Fruit fly (Drosophila melanogaster) whole organism, adult: ENCODE results near the gene CG15035.

Source experiments
- CG1620 ChIP-seq: fragments of 200-800 bp; sonication (Bioruptor generic); optimal IDR thresholded peaks from 2 replicates; lab custom pipeline; 2016; ENCODE audit warnings: missing biosample characterization, missing genetic modification characterization
- CG5204 ChIP-seq: fragments of 200-800 bp; sonication (Bioruptor generic); optimal IDR thresholded peaks from 2 replicates; lab custom pipeline; 2016; ENCODE audit warnings: missing biosample characterization, missing genetic modification characterization
- CG7045 ChIP-seq: fragments of 200-800 bp; sonication (Bioruptor generic); optimal IDR thresholded peaks from 2 replicates; lab custom pipeline; 2017; ENCODE audit warnings: missing biosample characterization, mild to moderate bottlenecking, missing genetic modification characterization
- CG7101 ChIP-seq: fragments of 200-800 bp; sonication (Bioruptor generic); optimal IDR thresholded peaks from 2 replicates; lab custom pipeline; 2018; ENCODE audit warnings: missing biosample characterization, mild to moderate bottlenecking, missing genetic modification characterization, moderate library complexity
- Clk ChIP-seq: fragments of 200-800 bp; sonication (Bioruptor generic); optimal IDR thresholded peaks from 2 replicates; lab custom pipeline; 2017; ENCODE audit warnings: missing biosample characterization, missing genetic modification characterization
- Crg-1 ChIP-seq: fragments of 200-800 bp; sonication (Bioruptor generic); optimal IDR thresholded peaks from 2 replicates; lab custom pipeline; 2016; ENCODE audit warnings: missing biosample characterization, missing genetic modification characterization
- Hr96 ChIP-seq: fragments of 200-800 bp; sonication (Bioruptor generic); optimal IDR thresholded peaks from 2 replicates; lab custom pipeline; 2016; ENCODE audit warnings: missing biosample characterization, missing genetic modification characterization
- Mnt ChIP-seq: fragments of 200-800 bp; sonication (Bioruptor generic); optimal IDR thresholded peaks from 2 replicates; lab custom pipeline; 2016; ENCODE audit warnings: missing biosample characterization, mild to moderate bottlenecking, missing genetic modification characterization
- cnc ChIP-seq, 2 experiments: fragments of >200 bp; optimal IDR thresholded peaks; 2 replicates each; lab custom pipeline; 2017
- kay ChIP-seq: fragments of 200-800 bp; sonication (Bioruptor generic); peaks from one replicate; lab custom pipeline; 2016; ENCODE audit warnings: missing biosample characterization, missing genetic modification characterization, borderline replicate concordance
- ovo ChIP-seq: fragments of 200-800 bp; sonication (Bioruptor generic); optimal IDR thresholded peaks from 2 replicates; lab custom pipeline; 2016; ENCODE audit warnings: missing biosample characterization, missing genetic modification characterization
- pad ChIP-seq: fragments of 200-800 bp; sonication (Bioruptor generic); optimal IDR thresholded peaks from 3 replicates; lab custom pipeline; 2017; ENCODE audit warnings: missing biosample characterization, missing genetic modification characterization, mild to moderate bottlenecking, moderate library complexity, missing genetic modification reagents
- tj ChIP-seq: fragments of 200-800 bp; sonication (Bioruptor generic); optimal IDR thresholded peaks from 3 replicates; lab custom pipeline; 2017; ENCODE audit warnings: missing biosample characterization, mild to moderate bottlenecking, missing genetic modification characterization, moderate library complexity
- toe ChIP-seq: fragments of 200-800 bp; sonication (Bioruptor generic); optimal IDR thresholded peaks from 2 replicates; lab custom pipeline; 2016; ENCODE audit warnings: missing biosample characterization, missing genetic modification characterization

DNA sequence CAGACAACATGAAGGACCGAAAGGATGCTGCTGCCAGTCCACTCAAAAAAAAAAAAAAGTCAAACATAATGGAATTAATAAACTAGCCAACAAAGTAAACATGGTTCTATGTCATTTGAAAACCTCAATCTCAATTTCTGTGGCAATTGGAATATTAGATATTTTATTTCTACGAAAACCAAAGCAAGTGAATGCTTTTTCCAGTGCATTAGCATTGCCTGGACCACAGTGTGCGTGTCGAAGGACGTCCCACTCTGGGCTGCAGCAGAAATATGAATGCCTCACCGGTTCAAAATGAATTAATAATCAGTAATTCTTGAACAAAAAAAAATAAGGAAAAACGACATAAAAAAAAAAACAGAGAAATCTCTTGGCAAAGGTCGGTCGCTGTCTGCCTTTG is 30.5 kb downstream of the CG15035 start:
- TF ChIP-seq Mnt (GFP tag; lab: Kevin White, UChicago) (no peak), Crg-1 (GFP tag; lab: Kevin White, UChicago) (no peak), Clk (no peak), kay (no peak), toe (GFP tag; lab: Kevin White, UChicago) (no peak), ovo (GFP tag; lab: Kevin White, UChicago) (no peak), CG1620 (GFP tag; lab: Kevin White, UChicago) (no peak), cnc (optimal IDR thresholded peaks at IDR 0.05; lab: Kevin White, UChicago) (no peak), tj (GFP tag; lab: Kevin White, UChicago) (no peak), pad (GFP tag; lab: Kevin White, UChicago) (no peak), CG7101 (tag; lab: Kevin White, UChicago) (no peak), Hr96 (GFP tag; lab: Kevin White, UChicago) (no peak), CG7045 (GFP tag; lab: Kevin White, UChicago) (no peak), CG5204 (GFP tag; lab: Kevin White, UChicago) (no peak)
